Fruit fly (Drosophila melanogaster) whole organism, prepupa: Measurements from ENCODE around the gene bb8.

Experiments used
- Blimp-1 ChIP-seq: fragments of 200-800 bp; sonication (Bioruptor generic); optimal IDR thresholded peaks from 3 replicates; lab custom pipeline; 2017; ENCODE audit warnings: missing biosample characterization, missing genetic modification characterization, mild to moderate bottlenecking, moderate library complexity, missing genetic modification reagents
- CG10669 ChIP-seq: fragments of 200-800 bp; sonication (Bioruptor generic); optimal IDR thresholded peaks from 3 replicates; lab custom pipeline; 2018; ENCODE audit warnings: missing biosample characterization, mild to moderate bottlenecking, missing genetic modification characterization, moderate library complexity
- CG11294 ChIP-seq: fragments of 200-800 bp; sonication (Bioruptor generic); IDR thresholded peaks from 2 replicates; pipeline ENCODE4 v1.3.6; 2022; ENCODE audit warnings: missing biosample characterization, missing genetic modification characterization
- CG11902 ChIP-seq: fragments of 200-800 bp; sonication (Bioruptor generic); optimal IDR thresholded peaks from 3 replicates; lab custom pipeline; 2016; ENCODE audit warnings: missing biosample characterization, missing genetic modification characterization
- CG1621 ChIP-seq: fragments of 200-800 bp; sonication (Bioruptor generic); optimal IDR thresholded peaks from 3 replicates; lab custom pipeline; 2018; ENCODE audit warnings: missing biosample characterization, mild to moderate bottlenecking, missing genetic modification characterization
- CG16779 ChIP-seq: fragments of 200-800 bp; sonication (Bioruptor generic); optimal IDR thresholded peaks from 3 replicates; lab custom pipeline; 2017; ENCODE audit warnings: missing biosample characterization, mild to moderate bottlenecking, missing genetic modification characterization
- CG3032 ChIP-seq: fragments of 200-800 bp; optimal IDR thresholded peaks from 2 replicates; lab custom pipeline; 2019; ENCODE audit warnings: missing biosample characterization, mild to moderate bottlenecking, missing genetic modification characterization, moderate library complexity
- CG31627 ChIP-seq: fragments of 200-800 bp; sonication (Bioruptor generic); optimal IDR thresholded peaks from 3 replicates; lab custom pipeline; 2016; ENCODE audit warnings: missing biosample characterization, missing genetic modification characterization
- CG34406 ChIP-seq: fragments of 200-800 bp; sonication (Bioruptor generic); optimal IDR thresholded peaks from 3 replicates; lab custom pipeline; 2016; ENCODE audit warnings: missing biosample characterization, missing genetic modification characterization
- CG3919 ChIP-seq: fragments of 200-800 bp; sonication (Bioruptor generic); optimal IDR thresholded peaks from 3 replicates; lab custom pipeline; 2016; ENCODE audit warnings: missing biosample characterization, missing genetic modification characterization
- CG4318 ChIP-seq: fragments of 200-800 bp; sonication (Bioruptor generic); optimal IDR thresholded peaks from 3 replicates; lab custom pipeline; 2017; ENCODE audit warnings: missing biosample characterization, mild to moderate bottlenecking, missing genetic modification characterization
- CG6163 ChIP-seq: fragments of 200-800 bp; sonication (Bioruptor generic); IDR thresholded peaks from 3 replicates; pipeline ENCODE4 v1.3.6; 2022; ENCODE audit warnings: missing biosample characterization, missing genetic modification characterization
- CG6808 ChIP-seq: fragments of 200-800 bp; sonication (Bioruptor generic); optimal IDR thresholded peaks from 3 replicates; lab custom pipeline; 2017; ENCODE audit warnings: missing biosample characterization, missing genetic modification characterization, mild to moderate bottlenecking, moderate library complexity, missing genetic modification reagents
- CG7368 ChIP-seq: fragments of 200-800 bp; sonication (Bioruptor generic); optimal IDR thresholded peaks from 3 replicates; lab custom pipeline; 2016; ENCODE audit warnings: missing biosample characterization, missing genetic modification characterization
- CG8119 ChIP-seq: fragments of 200-800 bp; sonication (Bioruptor generic); IDR thresholded peaks from 3 replicates; pipeline ENCODE4 v1.3.6; 2022; ENCODE audit warnings: missing biosample characterization, missing genetic modification characterization
- CG8319 ChIP-seq: fragments of 200-800 bp; sonication (Bioruptor generic); optimal IDR thresholded peaks from 3 replicates; lab custom pipeline; 2016; ENCODE audit warnings: missing biosample characterization, missing genetic modification characterization
- Eip75B ChIP-seq: fragments of 200-800 bp; sonication (Bioruptor generic); optimal IDR thresholded peaks from 3 replicates; lab custom pipeline; 2016; ENCODE audit warnings: missing biosample characterization, missing genetic modification characterization
- Eip78C ChIP-seq: fragments of 200-800 bp; sonication (Bioruptor generic); peaks from one replicate; lab custom pipeline; 2016; ENCODE audit warnings: missing biosample characterization, missing genetic modification characterization
- Eip93F ChIP-seq: fragments of 200-800 bp; sonication (Bioruptor generic); optimal IDR thresholded peaks from 2 replicates; lab custom pipeline; 2016; ENCODE audit warnings: missing biosample characterization, mild to moderate bottlenecking, missing genetic modification characterization
- Ets21C ChIP-seq: fragments of 200-800 bp; sonication (Bioruptor generic); optimal IDR thresholded peaks from 3 replicates; lab custom pipeline; 2016; ENCODE audit warnings: missing biosample characterization, missing genetic modification characterization
- Hr38 ChIP-seq: sonication (Bioruptor generic); optimal IDR thresholded peaks from 2 replicates; lab custom pipeline; 2016; ENCODE audit warnings: missing biosample characterization, missing genetic modification characterization
- Hr4 ChIP-seq: fragments of 200-800 bp; sonication (Bioruptor generic); optimal IDR thresholded peaks from 3 replicates; lab custom pipeline; 2016; ENCODE audit warnings: missing biosample characterization, missing genetic modification characterization
- Lpt ChIP-seq: fragments of 200-800 bp; sonication (Bioruptor generic); optimal IDR thresholded peaks from 3 replicates; lab custom pipeline; 2016; ENCODE audit warnings: missing biosample characterization, missing genetic modification characterization
- Met ChIP-seq: fragments of 200-800 bp; sonication (Bioruptor generic); optimal IDR thresholded peaks from 3 replicates; lab custom pipeline; 2016; ENCODE audit warnings: missing biosample characterization, missing genetic modification characterization
- OdsH ChIP-seq: fragments of 200-800 bp; sonication (Bioruptor generic); optimal IDR thresholded peaks from 3 replicates; lab custom pipeline; 2016; ENCODE audit warnings: missing biosample characterization, missing genetic modification characterization
- Sox102F ChIP-seq: fragments of 200-800 bp; sonication (Bioruptor generic); optimal IDR thresholded peaks from 2 replicates; lab custom pipeline; 2016; ENCODE audit warnings: missing biosample characterization, mild to moderate bottlenecking, missing genetic modification characterization
- achi ChIP-seq: fragments of 200-800 bp; sonication (Bioruptor generic); optimal IDR thresholded peaks from 3 replicates; lab custom pipeline; 2016; ENCODE audit warnings: missing biosample characterization, missing genetic modification characterization
- acj6 ChIP-seq: fragments of 200-800 bp; sonication (Bioruptor generic); optimal IDR thresholded peaks from 3 replicates; lab custom pipeline; 2016; ENCODE audit warnings: missing biosample characterization, missing genetic modification characterization
- cyc ChIP-seq: fragments of 200-800 bp; sonication (Bioruptor generic); optimal IDR thresholded peaks from 3 replicates; lab custom pipeline; 2016; ENCODE audit warnings: missing biosample characterization, missing genetic modification characterization
- dsx ChIP-seq: fragments of 200-800 bp; optimal IDR thresholded peaks from 3 replicates; lab custom pipeline; 2019; ENCODE audit warnings: missing biosample characterization, mild to moderate bottlenecking, missing genetic modification characterization, moderate library complexity; ENCODE audit not compliant: poor library complexity, severe bottlenecking
- esn ChIP-seq: fragments of 200-800 bp; sonication (Bioruptor generic); optimal IDR thresholded peaks from 2 replicates; lab custom pipeline; 2016; ENCODE audit warnings: missing biosample characterization, mild to moderate bottlenecking, missing genetic modification characterization, moderate library complexity
- fd59A ChIP-seq: fragments of 200-800 bp; sonication (Bioruptor generic); optimal IDR thresholded peaks from 2 replicates; lab custom pipeline; 2017; ENCODE audit warnings: missing biosample characterization, mild to moderate bottlenecking, missing genetic modification characterization, missing genetic modification reagents
- fd85E ChIP-seq: fragments of 200-800 bp; sonication (Bioruptor generic); optimal IDR thresholded peaks from 3 replicates; lab custom pipeline; 2016; ENCODE audit warnings: missing biosample characterization, missing genetic modification characterization
- fkh ChIP-seq: fragments of 200-800 bp; sonication (Bioruptor generic); optimal IDR thresholded peaks from 3 replicates; lab custom pipeline; 2017; ENCODE audit warnings: missing biosample characterization, mild to moderate bottlenecking, missing genetic modification characterization, moderate library complexity
- lz ChIP-seq: fragments of 200-800 bp; sonication (Bioruptor generic); optimal IDR thresholded peaks from 3 replicates; lab custom pipeline; 2016; ENCODE audit warnings: missing biosample characterization, missing genetic modification characterization
- pdm3 ChIP-seq: fragments of 200-800 bp; sonication (Bioruptor generic); optimal IDR thresholded peaks from 3 replicates; lab custom pipeline; 2016; ENCODE audit warnings: missing biosample characterization, missing genetic modification characterization
- salr ChIP-seq, 2 experiments: fragments of 200-800 bp; sonication (Bioruptor generic); optimal IDR thresholded peaks; 3 replicates each; lab custom pipeline; 2016 to 2018; ENCODE audit warnings: missing biosample characterization in 2 of 2, missing genetic modification characterization in 2 of 2, mild to moderate bottlenecking in 1 of 2
- svp ChIP-seq: fragments of 200-800 bp; sonication (Bioruptor generic); peaks from one replicate; lab custom pipeline; 2016; ENCODE audit warnings: missing biosample characterization, missing genetic modification characterization
- topi ChIP-seq: fragments of 200-800 bp; sonication (Bioruptor generic); optimal IDR thresholded peaks from 3 replicates; lab custom pipeline; 2016; ENCODE audit warnings: missing biosample characterization, missing genetic modification characterization
- vri ChIP-seq: fragments of 200-800 bp; sonication (Bioruptor generic); optimal IDR thresholded peaks from 3 replicates; lab custom pipeline; 2016; ENCODE audit warnings: missing biosample characterization, mild to moderate bottlenecking, missing genetic modification characterization

bb8 gene

DNA sequence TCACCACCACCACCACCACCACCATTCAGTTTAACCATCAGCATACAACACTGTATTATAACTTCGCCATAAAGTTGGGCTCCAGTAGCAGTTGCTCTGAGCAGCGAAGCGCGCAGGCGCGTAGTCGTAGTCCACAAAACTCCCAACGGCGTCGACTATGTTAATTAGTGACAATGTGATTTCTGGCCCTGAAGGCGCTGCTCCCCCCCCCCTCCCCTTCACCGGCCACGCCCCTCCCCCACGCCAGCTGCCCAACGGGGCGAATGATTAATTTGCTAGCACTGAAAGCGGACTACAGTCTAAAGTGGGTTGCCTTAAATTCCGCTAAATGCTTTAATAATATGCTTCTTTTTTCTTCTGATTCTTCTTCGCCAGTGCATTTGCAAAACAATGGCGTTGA lies 16.8 kb upstream of the bb8 start:
- TF ChIP-seq esn (GFP tag; lab: Kevin White, UChicago) (no peak), dsx (GFP tag; lab: Kevin White, UChicago) (peak; percentile 12)

DNA sequence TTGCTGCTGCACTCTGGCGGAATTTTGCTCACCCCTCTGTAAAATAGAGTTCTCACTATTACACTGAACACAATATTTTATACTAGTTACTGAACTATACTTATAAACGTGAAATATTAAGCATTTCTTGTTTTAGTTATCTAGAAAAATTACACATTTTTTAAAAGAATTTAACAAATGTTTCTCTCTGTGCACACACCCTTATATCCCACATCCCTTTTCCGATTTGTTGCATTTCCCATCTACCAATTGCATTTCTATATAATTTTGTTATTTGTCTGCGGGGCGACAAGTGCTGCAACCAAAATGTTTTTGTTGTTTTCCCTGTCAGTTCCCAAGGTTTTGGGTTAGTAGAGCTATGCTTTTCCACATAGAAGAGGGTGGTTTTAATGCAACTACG lies 13.3 kb upstream of the bb8 start:
- TF ChIP-seq Eip78C (GFP tag; lab: Kevin White, UChicago) (peak; percentile 61), Met (peak; percentile 5), CG31627 (GFP tag; lab: Kevin White, UChicago) (peak; percentile 7), fd59A (GFP tag; lab: Kevin White, UChicago) (no peak)

- TF ChIP-seq CG10669 (GFP tag; lab: Kevin White, UChicago) = no peak
- TF ChIP-seq fkh (GFP tag; lab: Kevin White, UChicago) = peak; percentile 72
Observed at dm6 chr3R:23302178-23302577, 12.2 kb upstream of the bb8 start.

- TF ChIP-seq fkh (GFP tag; lab: Kevin White, UChicago) (no peak), CG16779 (tag; lab: Kevin White, UChicago) (no peak), pdm3 (GFP tag; lab: Kevin White, UChicago) (no peak), salr (GFP tag; optimal IDR thresholded peaks at IDR 0.05; lab: Kevin White, UChicago) (no peak), lz (GFP tag; lab: Kevin White, UChicago) (no peak), CG8119 (GFP tag; lab: Robert Waterston, UW) (no peak), CG1621 (tag; lab: Kevin White, UChicago) (no peak), OdsH (no peak), CG4318 (GFP tag; lab: Kevin White, UChicago) (no peak), Hr38 (no peak), CG7368 (GFP tag; lab: Kevin White, UChicago) (no peak), Hr4 (GFP tag; lab: Kevin White, UChicago) (no peak)
Observed at dm6 chr3R:23301270-23301669, 11.3 kb upstream of the bb8 start.

dm6 chr3R:23300091-23300918 lies 10.3 kb upstream of the bb8 start:
- TF ChIP-seq esn (GFP tag; lab: Kevin White, UChicago) (peak; percentile 70), Blimp-1 (GFP tag; lab: Kevin White, UChicago) (no peak), Eip78C (GFP tag; lab: Kevin White, UChicago) (peak; percentile 75), CG7368 (GFP tag; lab: Kevin White, UChicago) (no peak), CG11902 (GFP tag; lab: Kevin White, UChicago) (no peak), Sox102F (peak; percentile 67), pdm3 (GFP tag; lab: Kevin White, UChicago) (peak; percentile 46), CG16779 (tag; lab: Kevin White, UChicago) (no peak), CG1621 (tag; lab: Kevin White, UChicago) (no peak), acj6 (GFP tag; lab: Kevin White, UChicago) (peak; percentile 55), CG8119 (GFP tag; lab: Robert Waterston, UW) (no peak), CG6808 (GFP tag; lab: Kevin White, UChicago) (no peak), topi (no peak), CG3919 (no peak), CG34406 (GFP tag; lab: Kevin White, UChicago) (peak; percentile 50), CG11294 (GFP tag; lab: Robert Waterston, UW) (no peak), achi (peak; percentile 31), cyc (no peak), fd85E (GFP tag; lab: Kevin White, UChicago) (no peak), Ets21C (GFP tag; lab: Kevin White, UChicago) (peak; percentile 5), fkh (GFP tag; lab: Kevin White, UChicago) (no peak), Hr38 (no peak), CG8319 (GFP tag; lab: Kevin White, UChicago) (no peak), Lpt (no peak), CG10669 (GFP tag; lab: Kevin White, UChicago) (no peak), Eip93F (no peak), vri (GFP tag; lab: Kevin White, UChicago) (peak; percentile 8), CG3032 (tag; lab: Kevin White, UChicago) (no peak), OdsH (peak; percentile 43), salr (GFP tag; optimal IDR thresholded peaks at IDR 0.05; lab: Kevin White, UChicago) (no peak), CG6163 (GFP tag; lab: Robert Waterston, UW) (peak; percentile 47; the same call in 1 of the 3 replicates), Eip75B (GFP tag; lab: Kevin White, UChicago) (peak; percentile 35), CG31627 (GFP tag; lab: Kevin White, UChicago) (peak; percentile 53), svp (GFP tag; lab: Kevin White, UChicago) (no peak)
